Worm (Caenorhabditis elegans) whole organism, young adult: ENCODE measurements around the gene C30G12.4.

Experiments
- B0019.2 ChIP-seq: fragments of 200-800 bp; sonication (Bioruptor generic); conservative IDR thresholded peaks from 2 replicates; pipeline ENCODE4 v1.3.6; 2022; ENCODE audit warnings: missing genetic modification reagents, missing genetic modification characterization, missing compliant biosample characterization
- B0035.1 ChIP-seq: sonication (generic microtip); optimal IDR thresholded peaks from 2 replicates; lab custom pipeline; 2016; ENCODE audit warnings: missing genetic modification characterization, mild to moderate bottlenecking, missing compliant biosample characterization, missing genotype, missing genetic modification reagents
- C06A6.2 ChIP-seq: fragments of 200-800 bp; sonication (Bioruptor generic); conservative IDR thresholded peaks from 2 replicates; pipeline ENCODE4 v1.3.6; 2022; ENCODE audit warnings: missing genetic modification characterization, missing compliant biosample characterization
- F10E7.11 ChIP-seq: sonication (generic microtip); optimal IDR thresholded peaks from 2 replicates; lab custom pipeline; 2017; ENCODE audit warnings: mild to moderate bottlenecking, missing genetic modification characterization, moderate library complexity, missing compliant biosample characterization
- F52B5.7 ChIP-seq: sonication (generic microtip); optimal IDR thresholded peaks from 2 replicates; lab custom pipeline; 2016; ENCODE audit warnings: mild to moderate bottlenecking, missing genetic modification characterization, missing compliant biosample characterization
- F57C9.4 ChIP-seq: sonication (generic microtip); optimal IDR thresholded peaks from 2 replicates; lab custom pipeline; 2017; ENCODE audit warnings: mild to moderate bottlenecking, missing genetic modification characterization, missing compliant biosample characterization
- ama-1 ChIP-seq, 3 experiments: fragments of 150-350 bp in 1 of 3; sonication (generic microtip) in 2 of 3; optimal IDR thresholded peaks; 2 replicates each; lab custom pipeline; 2014 to 2018; ENCODE audit warnings: missing biosample characterization in 2 of 3, missing genetic modification characterization in 2 of 3, missing genetic modification reagents in 2 of 3
- attf-3 ChIP-seq: fragments of 200-800 bp; sonication (Bioruptor generic); conservative IDR thresholded peaks from 2 replicates; pipeline ENCODE4 v1.3.6; 2022; ENCODE audit warnings: missing genetic modification reagents, missing genetic modification characterization, missing compliant biosample characterization
- attf-5 ChIP-seq: fragments of 200-800 bp; sonication (Bioruptor generic); optimal IDR thresholded peaks from 2 replicates; lab custom pipeline; 2018; ENCODE audit warnings: mild to moderate bottlenecking, missing genetic modification characterization, missing compliant biosample characterization
- attf-6 ChIP-seq: fragments of 200-800 bp; sonication (Bioruptor generic); IDR thresholded peaks from 2 replicates; pipeline ENCODE4 v1.3.6; 2022; ENCODE audit warnings: missing genetic modification reagents, missing genetic modification characterization, missing compliant biosample characterization
- bed-1 ChIP-seq: fragments of 200-800 bp; sonication (Bioruptor generic); IDR thresholded peaks from 2 replicates; pipeline ENCODE4 v1.3.6; 2022; ENCODE audit warnings: missing genetic modification reagents, missing genetic modification characterization, missing compliant biosample characterization
- bed-2 ChIP-seq: fragments of 200-800 bp; sonication (Bioruptor generic); IDR thresholded peaks from 2 replicates; pipeline ENCODE4 v1.3.6; 2022; ENCODE audit warnings: missing genetic modification reagents, missing genetic modification characterization, missing compliant biosample characterization
- ceh-100 ChIP-seq: fragments of 200-800 bp; sonication (Bioruptor generic); IDR thresholded peaks from 2 replicates; pipeline ENCODE4 v1.3.6; 2022; ENCODE audit warnings: missing genetic modification reagents, missing genetic modification characterization, missing compliant biosample characterization
- ceh-27 ChIP-seq: fragments of 200-800 bp; sonication (Bioruptor generic); optimal IDR thresholded peaks from 2 replicates; lab custom pipeline; 2018; ENCODE audit warnings: mild to moderate bottlenecking, missing genetic modification characterization, moderate library complexity, missing compliant biosample characterization
- ceh-58 ChIP-seq: fragments of 200-800 bp; sonication (Bioruptor generic); IDR thresholded peaks from 2 replicates; pipeline ENCODE4 v1.3.6; 2022; ENCODE audit warnings: missing genetic modification characterization, missing compliant biosample characterization
- ceh-79 ChIP-seq: sonication (generic microtip); optimal IDR thresholded peaks from 2 replicates; lab custom pipeline; 2017; ENCODE audit warnings: mild to moderate bottlenecking, missing genetic modification characterization, missing compliant biosample characterization
- dpl-1 ChIP-seq: fragments of 150-350 bp; optimal IDR thresholded peaks from 2 replicates; lab custom pipeline; 2014; ENCODE audit warnings: missing biosample characterization, missing genetic modification reagents, missing genetic modification characterization
- egl-44 ChIP-seq: fragments of 200-800 bp; sonication (Bioruptor generic); IDR thresholded peaks from 2 replicates; pipeline ENCODE4 v1.3.6; 2022; ENCODE audit warnings: missing genetic modification reagents, missing genetic modification characterization, missing compliant biosample characterization
- ekl-4 ChIP-seq: fragments of 200-800 bp; sonication (Bioruptor generic); IDR thresholded peaks from 2 replicates; pipeline ENCODE4 v1.3.6; 2022; ENCODE audit warnings: missing genetic modification reagents, missing genetic modification characterization, missing compliant biosample characterization
- ets-4 ChIP-seq: fragments of 200-800 bp; sonication (Bioruptor generic); optimal IDR thresholded peaks from 2 replicates; lab custom pipeline; 2018; ENCODE audit warnings: mild to moderate bottlenecking, missing genetic modification characterization, missing compliant biosample characterization
- hmg-1.2 ChIP-seq: fragments of 200-800 bp; sonication (Bioruptor generic); IDR thresholded peaks from 2 replicates; pipeline ENCODE4 v1.3.6; 2022; ENCODE audit warnings: missing genetic modification reagents, missing genetic modification characterization, missing compliant biosample characterization
- lag-1 ChIP-seq: fragments of 200-800 bp; sonication (Bioruptor generic); IDR thresholded peaks from 2 replicates; pipeline ENCODE4 v1.3.6; 2022; ENCODE audit warnings: missing genetic modification reagents, missing genetic modification characterization, missing compliant biosample characterization
- let-607 ChIP-seq, 2 experiments: fragments of 200-800 bp in 1 of 2; sonication (Bioruptor generic) in 1 of 2; sonication (generic microtip) in 1 of 2; optimal IDR thresholded peaks; 2 replicates each; lab custom pipeline; 2016 to 2018; ENCODE audit warnings: mild to moderate bottlenecking in 2 of 2, missing compliant biosample characterization in 2 of 2, missing genetic modification characterization in 2 of 2, moderate library complexity in 2 of 2, missing genotype in 1 of 2
- lin-54 ChIP-seq: fragments of 200-800 bp; sonication (Bioruptor generic); optimal IDR thresholded peaks from 2 replicates; lab custom pipeline; 2018; ENCODE audit warnings: mild to moderate bottlenecking, missing genetic modification characterization, missing compliant biosample characterization
- lsy-27 ChIP-seq: sonication (generic microtip); optimal IDR thresholded peaks from 2 replicates; lab custom pipeline; 2017; ENCODE audit warnings: missing genetic modification characterization, mild to moderate bottlenecking, missing compliant biosample characterization, antibody characterized with exemption, missing genotype, borderline replicate concordance; ENCODE audit not compliant: insufficient read depth
- nfya-2 ChIP-seq: fragments of 200-800 bp; sonication (Bioruptor generic); IDR thresholded peaks from 2 replicates; pipeline ENCODE4 v1.3.6; 2022; ENCODE audit warnings: missing genetic modification reagents, missing genetic modification characterization, missing compliant biosample characterization
- nfyb-1 ChIP-seq: fragments of 200-800 bp; sonication (Bioruptor generic); IDR thresholded peaks from 2 replicates; pipeline ENCODE4 v1.3.6; 2022; ENCODE audit warnings: missing genetic modification reagents, missing genetic modification characterization, missing compliant biosample characterization
- nhr-80 ChIP-seq: sonication (generic microtip); optimal IDR thresholded peaks from 2 replicates; lab custom pipeline; 2016; ENCODE audit warnings: missing genetic modification characterization, missing compliant biosample characterization
- pbrm-1 ChIP-seq: fragments of 200-800 bp; sonication (Bioruptor generic); IDR thresholded peaks from 2 replicates; pipeline ENCODE4 v1.3.6; 2022; ENCODE audit warnings: missing genetic modification reagents, missing genetic modification characterization, missing compliant biosample characterization
- pha-4 ChIP-seq: fragments of 150-350 bp; sonication (generic microtip); optimal IDR thresholded peaks from 2 replicates; lab custom pipeline; 2014; ENCODE audit warnings: missing biosample characterization, missing genetic modification reagents, missing genetic modification characterization
- sea-2 ChIP-seq: fragments of 200-800 bp; sonication (Bioruptor generic); IDR thresholded peaks from 2 replicates; pipeline ENCODE4 v1.3.6; 2022; ENCODE audit warnings: missing genetic modification characterization, missing compliant biosample characterization
- zfh-2 ChIP-seq: fragments of 200-800 bp; sonication (Bioruptor generic); conservative IDR thresholded peaks from 2 replicates; pipeline ENCODE4 v1.3.6; 2022; ENCODE audit warnings: missing genetic modification reagents, missing genetic modification characterization, missing compliant biosample characterization
- ztf-22 ChIP-seq: fragments of 200-800 bp; sonication (Bioruptor generic); optimal IDR thresholded peaks from 2 replicates; lab custom pipeline; 2018; ENCODE audit warnings: mild to moderate bottlenecking, missing genetic modification characterization, moderate library complexity, missing compliant biosample characterization
- ztf-28 ChIP-seq: fragments of 200-800 bp; sonication (Bioruptor generic); IDR thresholded peaks from 2 replicates; pipeline ENCODE4 v1.3.6; 2022; ENCODE audit warnings: missing genetic modification reagents, missing genetic modification characterization, missing compliant biosample characterization
- ztf-3 ChIP-seq: fragments of 200-800 bp; sonication (Bioruptor generic); optimal IDR thresholded peaks from 2 replicates; lab custom pipeline; 2018; ENCODE audit warnings: mild to moderate bottlenecking, missing genetic modification characterization, missing compliant biosample characterization

Gene C30G12.4

ce11 chrII:7253073-7253472 lies 8.9 kb upstream of the C30G12.4 start, which contains the start of gene lsm-4:
Gene lsm-4 (minus strand): TSS chrII:7253163.
- no peak for TF ChIP-seq B0035.1 (tag; lab: Kevin White, UChicago)
- no peak for TF ChIP-seq egl-44
- no peak for TF ChIP-seq C06A6.2 (GFP tag; lab: Robert Waterston, UW)
- TF ChIP-seq ets-4 = no peak
- TF ChIP-seq B0019.2 (GFP tag; lab: Robert Waterston, UW) = no peak
- no peak for TF ChIP-seq attf-6
- TF ChIP-seq sea-2 (GFP tag; lab: Robert Waterston, UW) = no peak
- peak; percentile 86 for TF ChIP-seq attf-3 (GFP tag; lab: Robert Waterston, UW)
- TF ChIP-seq ceh-100 = no peak

- TF ChIP-seq F57C9.4 (tag; lab: Kevin White, UChicago) = no peak
- TF ChIP-seq bed-1 (GFP tag; lab: Robert Waterston, UW) = no peak
- no peak for TF ChIP-seq nfya-2 (GFP tag; lab: Robert Waterston, UW)
- TF ChIP-seq ekl-4 (GFP tag; lab: Robert Waterston, UW) = 0 out of 2 replicates have a peak, but pooled peaks have one; percentile 36
- TF ChIP-seq attf-5 (GFP tag; lab: Kevin White, UChicago) = peak; percentile 15
- TF ChIP-seq dpl-1 (GFP tag; lab: Kevin White, UChicago) = no peak
- no peak for TF ChIP-seq F10E7.11 (tag; lab: Kevin White, UChicago)
- TF ChIP-seq ceh-27 (GFP tag; lab: Kevin White, UChicago) = no peak
- TF ChIP-seq lsy-27 = no peak
- 0 out of 2 replicates have a peak, but pooled peaks have one; percentile 16 for TF ChIP-seq hmg-1.2 (GFP tag; lab: Robert Waterston, UW)
- TF ChIP-seq ama-1 (optimal IDR thresholded peaks at IDR 0.05; lab: Kevin White, UChicago) = no peak
- no peak for TF ChIP-seq ama-1 (GFP tag; optimal IDR thresholded peaks at IDR 0.05; lab: Kevin White, UChicago)
- TF ChIP-seq bed-2 = no peak
- TF ChIP-seq ceh-58 (GFP tag; lab: Robert Waterston, UW) = no peak
- TF ChIP-seq ztf-22 (GFP tag; lab: Kevin White, UChicago) = no peak
- no peak for TF ChIP-seq zfh-2
- TF ChIP-seq pbrm-1 (GFP tag; lab: Robert Waterston, UW) = peak; percentile 29; the same call in 1 of the 2 replicates
- TF ChIP-seq B0019.2 (GFP tag; lab: Robert Waterston, UW) = no peak
- TF ChIP-seq ztf-28 (GFP tag; lab: Robert Waterston, UW) = no peak
- TF ChIP-seq ztf-3 (GFP tag; lab: Kevin White, UChicago) = no peak
- TF ChIP-seq nhr-80 (tag; lab: Kevin White, UChicago) = peak; percentile 82
- TF ChIP-seq nfyb-1 (GFP tag; lab: Robert Waterston, UW) = 0 out of 2 replicates have a peak, but pooled peaks have one; percentile 15
- 0 out of 2 replicates have a peak, but pooled peaks have one; percentile 23 for TF ChIP-seq attf-3 (GFP tag; lab: Robert Waterston, UW)
- no peak for TF ChIP-seq lin-54
- TF ChIP-seq F52B5.7 (tag; lab: Kevin White, UChicago) = no peak
- TF ChIP-seq ceh-79 = no peak
Measured at ce11 chrII:7255614-7256162, 6.3 kb upstream of the C30G12.4 start, which contains the start of gene F32A5.8. Gene F32A5.8 (plus strand): TSS chrII:7256112.

- TF ChIP-seq nhr-80 (tag; lab: Kevin White, UChicago) (peak; percentile 76), lag-1 (no peak), pha-4 (peak; percentile 35), let-607 (tag; optimal IDR thresholded peaks at IDR 0.05; lab: Kevin White, UChicago) (peak in 1 of 2 experiments; percentile 4)
Measured at ce11 chrII:7264675-7265074, 2.7 kb downstream of the C30G12.4 start.
